Fruit fly (Drosophila melanogaster): ENCODE results near the gene grnd.

The grnd gene

dm6 chr2L:18466202-18466591 lies 19.0 kb upstream of the grnd start (continued):
- TF ChIP-seq Eip78C (GFP tag) (peak; percentile 84), Eip75B (GFP tag; optimal IDR thresholded peaks at IDR 0.05) (peak; percentile 24), Hr39 (GFP tag; optimal IDR thresholded peaks at IDR 0.05) (peak; percentile 70), Gug (GFP tag; IDR thresholded peaks at IDR 0.05) (no peak), Met (GFP tag; optimal IDR thresholded peaks at IDR 0.05) (peak; percentile 72), CG8632 (GFP tag; optimal IDR thresholded peaks at IDR 0.05) (peak; percentile 58), pdm3 (GFP tag; optimal IDR thresholded peaks at IDR 0.05) (peak; percentile 48), CG10631 (GFP tag; optimal IDR thresholded peaks at IDR 0.05) (peak; percentile 61)

dm6 chr2L:18466669-18467068 lies 18.5 kb upstream of the grnd start:
- TF ChIP-seq CG6163 (GFP tag; IDR thresholded peaks at IDR 0.05) (peak; percentile 45; the same call in 1 of the 3 replicates), salr (GFP tag; optimal IDR thresholded peaks at IDR 0.05) (no peak)

dm6 chr2L:18467464-18467863 lies 17.8 kb upstream of the grnd start:
- TF ChIP-seq esn (GFP tag; optimal IDR thresholded peaks at IDR 0.05) (no peak), CG6163 (GFP tag; IDR thresholded peaks at IDR 0.05) (peak; percentile 62; the same call in 2 of the 3 replicates), CG6276 (GFP tag; optimal IDR thresholded peaks at IDR 0.05) (no peak), CG11762 (GFP tag; optimal IDR thresholded peaks at IDR 0.05; ENCODE audit: insufficient read depth) (no peak), CG10631 (GFP tag; optimal IDR thresholded peaks at IDR 0.05) (no peak), Smox (GFP tag; optimal IDR thresholded peaks at IDR 0.05) (no peak), CG15336 (GFP tag; IDR thresholded peaks at IDR 0.05) (no peak), Hr38 (GFP tag; optimal IDR thresholded peaks at IDR 0.05) (no peak), CG8119 (GFP tag; IDR thresholded peaks at IDR 0.05) (no peak; the same call in 2 of the 3 replicates), achi (GFP tag; optimal IDR thresholded peaks at IDR 0.05) (no peak), Sox102F (GFP tag; optimal IDR thresholded peaks at IDR 0.05) (peak; percentile 11), CG6808 (GFP tag; optimal IDR thresholded peaks at IDR 0.05) (peak; percentile 19), Sox14 (GFP tag; optimal IDR thresholded peaks at IDR 0.05) (no peak), svp (GFP tag) (no peak), vri (GFP tag; optimal IDR thresholded peaks at IDR 0.05) (peak; percentile 30), Eip78C (GFP tag) (peak; percentile 17), Lpt (GFP tag; optimal IDR thresholded peaks at IDR 0.05) (peak; percentile 18), CG6854 (GFP tag; optimal IDR thresholded peaks at IDR 0.05) (peak; percentile 25)

- TF ChIP-seq cyc (GFP tag; optimal IDR thresholded peaks at IDR 0.05), result peak; percentile 41
- TF ChIP-seq topi (GFP tag; optimal IDR thresholded peaks at IDR 0.05), result peak; percentile 34
- no peak for TF ChIP-seq Eip93F (GFP tag; optimal IDR thresholded peaks at IDR 0.05)
- no peak for TF ChIP-seq CG31627 (GFP tag; optimal IDR thresholded peaks at IDR 0.05)
- TF ChIP-seq CG34406 (GFP tag; optimal IDR thresholded peaks at IDR 0.05), result peak; percentile 68
- no peak for TF ChIP-seq CG6808 (GFP tag; optimal IDR thresholded peaks at IDR 0.05)
- TF ChIP-seq Smox (GFP tag; optimal IDR thresholded peaks at IDR 0.05), result peak; percentile 7
- TF ChIP-seq net (GFP tag; optimal IDR thresholded peaks at IDR 0.05), result no peak
- peak; percentile 43; the same call in 1 of the 3 replicates for TF ChIP-seq CG8119 (GFP tag; IDR thresholded peaks at IDR 0.05)
- no peak for TF ChIP-seq CG9139 (GFP tag; optimal IDR thresholded peaks at IDR 0.05)
- TF ChIP-seq esn (GFP tag; optimal IDR thresholded peaks at IDR 0.05), result peak; percentile 55
- TF ChIP-seq CG1621 (tag; optimal IDR thresholded peaks at IDR 0.05), result no peak
- peak; percentile 24 for TF ChIP-seq Hr39 (GFP tag; optimal IDR thresholded peaks at IDR 0.05)
- TF ChIP-seq Sox14 (GFP tag; optimal IDR thresholded peaks at IDR 0.05), result no peak
- TF ChIP-seq Hr38 (GFP tag; optimal IDR thresholded peaks at IDR 0.05), result no peak
- no peak for TF ChIP-seq fd59A (GFP tag; optimal IDR thresholded peaks at IDR 0.05)
- TF ChIP-seq OdsH (GFP tag; optimal IDR thresholded peaks at IDR 0.05), result peak; percentile 63
- TF ChIP-seq pdm3 (GFP tag; optimal IDR thresholded peaks at IDR 0.05), result peak; percentile 22
- TF ChIP-seq CG6854 (GFP tag; optimal IDR thresholded peaks at IDR 0.05), result no peak
- TF ChIP-seq CG11762 (GFP tag; optimal IDR thresholded peaks at IDR 0.05; ENCODE audit: insufficient read depth), result no peak
- peak; percentile 48 for TF ChIP-seq CG3919 (GFP tag; optimal IDR thresholded peaks at IDR 0.05)
- peak; percentile 8 for TF ChIP-seq spab (GFP tag; optimal IDR thresholded peaks at IDR 0.05)
- peak; percentile 38; the same call in 1 of the 2 replicates for TF ChIP-seq CG15336 (GFP tag; IDR thresholded peaks at IDR 0.05)
- TF ChIP-seq CG10631 (GFP tag; optimal IDR thresholded peaks at IDR 0.05), result peak; percentile 71
- TF ChIP-seq Eip78C (GFP tag), result peak; percentile 82
- peak; percentile 18 for TF ChIP-seq CG11902 (GFP tag; optimal IDR thresholded peaks at IDR 0.05)
- peak; percentile 51; the same call in 1 of the 3 replicates for TF ChIP-seq CG6163 (GFP tag; IDR thresholded peaks at IDR 0.05)
- peak; percentile 27 for TF ChIP-seq achi (GFP tag; optimal IDR thresholded peaks at IDR 0.05)
- peak; percentile 14 for TF ChIP-seq CG6276 (GFP tag; optimal IDR thresholded peaks at IDR 0.05)
- peak; percentile 71 for TF ChIP-seq CG32006 (GFP tag; optimal IDR thresholded peaks at IDR 0.05)
- TF ChIP-seq CG4318 (GFP tag; optimal IDR thresholded peaks at IDR 0.05), result peak; percentile 70
- TF ChIP-seq CG8632 (GFP tag; optimal IDR thresholded peaks at IDR 0.05), result peak; percentile 66
- TF ChIP-seq Hr4 (GFP tag; optimal IDR thresholded peaks at IDR 0.05), result peak; percentile 30
- TF ChIP-seq salr (GFP tag; optimal IDR thresholded peaks at IDR 0.05), result peak; percentile 27 to 59
- peak; percentile 60 for TF ChIP-seq Ets96B (tag; optimal IDR thresholded peaks at IDR 0.05)
- peak; percentile 33 for TF ChIP-seq CG10669 (GFP tag; optimal IDR thresholded peaks at IDR 0.05)
Observed at dm6 chr2L:18468010-18468409, 17.2 kb upstream of the grnd start.

Measured in whole organism, prepupa.